Worm (Caenorhabditis elegans) whole organism, L1 larva: ENCODE data around the gene F43C11.12.

Source experiments
- dpl-1 ChIP-seq, 3 experiments: fragments of 150-350 bp in 2 of 3; sonication (generic microtip) in 1 of 3; optimal IDR thresholded peaks; 2 replicates each; lab custom pipeline; 2014 to 2017; ENCODE audit warnings: missing biosample characterization in 3 of 3, missing genetic modification characterization in 3 of 3, missing genetic modification reagents in 3 of 3
- nhr-12 ChIP-seq: sonication (generic microtip); optimal IDR thresholded peaks from 2 replicates; lab custom pipeline; 2017; ENCODE audit warnings: missing biosample characterization, missing genetic modification characterization
- nhr-47 ChIP-seq: sonication (generic microtip); optimal IDR thresholded peaks from 2 replicates; lab custom pipeline; 2016; ENCODE audit warnings: mild to moderate bottlenecking, missing genetic modification characterization, moderate library complexity, missing compliant biosample characterization

DNA sequence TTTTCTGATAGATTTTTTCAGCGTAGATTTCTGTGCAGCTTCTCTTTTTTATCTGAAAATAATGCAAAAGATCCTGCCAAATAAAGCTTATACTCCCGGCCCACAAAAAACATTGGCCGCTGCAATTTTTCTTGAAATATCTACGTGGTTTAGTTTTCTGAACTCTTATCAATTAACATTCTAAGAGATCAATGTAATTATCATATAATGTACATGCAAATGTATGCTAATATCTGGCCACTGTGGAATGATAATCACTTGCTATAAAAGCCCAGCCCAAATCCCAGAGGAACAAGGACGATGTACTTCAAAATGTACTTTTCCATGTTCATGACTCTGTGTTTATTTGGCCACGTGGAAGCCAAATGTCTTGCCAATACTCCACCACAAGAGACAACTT is 12.0 kb downstream of the F43C11.12 start, which contains the start of gene F43C11.2:
- TF ChIP-seq nhr-47 (tag; lab: Kevin White, UChicago) (no peak), nhr-12 (no peak), dpl-1 (GFP tag; optimal IDR thresholded peaks at IDR 0.05; lab: Kevin White, UChicago) (no peak)
